Fruit fly (Drosophila melanogaster) whole organism: ENCODE results near the gene CG14551.
A peak's percentile ranks its signal among the peaks of the same experiment; 100 is the strongest.

Experiments used
- CG8478 ChIP-seq: fragments of >200 bp; optimal IDR thresholded peaks from 2 replicates; lab custom pipeline; 2018; ENCODE audit warnings: inconsistent platforms
- Dll ChIP-seq: fragments of >200 bp; optimal IDR thresholded peaks from 2 replicates; lab custom pipeline; 2017
- EcR ChIP-seq, 2 experiments: fragments of >200 bp; optimal IDR thresholded peaks; 2 replicates each; lab custom pipeline; 2017; ENCODE audit warnings: missing biosample characterization in 2 of 2, missing genetic modification characterization in 2 of 2, missing genetic modification reagents in 2 of 2
- pan ChIP-seq: fragments of >200 bp; optimal IDR thresholded peaks from 2 replicates; lab custom pipeline; 2017
- psq ChIP-seq: fragments of >200 bp; optimal IDR thresholded peaks from 2 replicates; lab custom pipeline; 2017
- usp ChIP-seq: fragments of >200 bp; optimal IDR thresholded peaks from 2 replicates; lab custom pipeline; 2017; ENCODE audit warnings: missing biosample characterization, missing genetic modification characterization, mixed read lengths

Gene CG14551

DNA sequence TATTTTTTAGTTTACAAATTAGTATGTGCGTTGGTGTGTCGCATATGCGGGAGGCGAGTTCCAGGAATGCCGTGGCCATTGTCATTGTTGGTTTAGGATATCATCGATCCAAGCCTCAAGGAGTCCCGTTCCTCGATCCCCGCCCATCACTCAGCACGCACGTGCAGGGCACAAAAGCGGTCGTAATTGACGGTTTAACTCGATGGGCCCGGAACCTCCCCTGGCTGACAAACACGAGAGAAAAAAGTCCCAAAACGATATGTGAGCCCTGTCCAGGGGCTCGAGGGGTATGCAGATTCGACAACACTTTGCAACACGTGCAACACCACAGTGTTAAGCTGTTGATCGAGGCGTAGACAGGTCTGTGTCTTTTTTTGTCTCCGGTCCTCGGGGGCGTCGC, 34.9 kb downstream of the CG14551 start:
- no peak for TF ChIP-seq EcR (GFP tag; optimal IDR thresholded peaks at IDR 0.05; lab: Kevin White, UChicago)
- TF ChIP-seq Dll (lab: Kevin White, UChicago), result peak; percentile 1

DNA sequence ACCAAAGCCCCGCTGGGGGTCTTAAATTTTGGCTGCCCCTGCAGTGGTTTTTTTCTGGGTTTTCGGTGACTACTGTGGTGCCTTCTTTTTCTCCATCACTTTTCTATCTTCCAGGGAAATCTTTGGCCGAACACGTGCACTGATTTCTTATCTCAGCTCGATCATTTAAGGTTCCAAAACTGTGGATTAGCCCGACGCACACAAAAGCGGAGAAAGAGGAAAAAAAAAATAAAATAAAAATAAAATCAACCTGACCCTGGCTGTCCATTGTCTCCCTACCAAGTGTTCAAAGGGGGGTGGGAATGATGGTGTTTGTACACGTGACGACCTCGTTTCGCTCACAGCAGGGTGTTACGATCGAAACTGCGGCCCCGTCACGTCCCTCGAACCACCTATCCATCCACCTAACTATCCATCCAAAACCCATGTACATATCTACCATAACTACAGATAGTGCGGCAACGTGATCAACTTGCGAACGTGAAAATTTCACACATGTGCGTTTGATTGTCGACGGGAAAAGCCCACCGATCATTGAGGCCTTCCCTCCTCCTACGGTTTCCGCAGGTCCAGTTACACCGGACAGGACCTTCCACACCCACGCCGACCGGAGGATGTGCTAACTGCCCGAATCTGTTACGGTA, 36.1 kb downstream of the CG14551 start:
- TF ChIP-seq usp (GFP tag; lab: Kevin White, UChicago), result no peak
- no peak for TF ChIP-seq EcR (GFP tag; optimal IDR thresholded peaks at IDR 0.05; lab: Kevin White, UChicago)

DNA sequence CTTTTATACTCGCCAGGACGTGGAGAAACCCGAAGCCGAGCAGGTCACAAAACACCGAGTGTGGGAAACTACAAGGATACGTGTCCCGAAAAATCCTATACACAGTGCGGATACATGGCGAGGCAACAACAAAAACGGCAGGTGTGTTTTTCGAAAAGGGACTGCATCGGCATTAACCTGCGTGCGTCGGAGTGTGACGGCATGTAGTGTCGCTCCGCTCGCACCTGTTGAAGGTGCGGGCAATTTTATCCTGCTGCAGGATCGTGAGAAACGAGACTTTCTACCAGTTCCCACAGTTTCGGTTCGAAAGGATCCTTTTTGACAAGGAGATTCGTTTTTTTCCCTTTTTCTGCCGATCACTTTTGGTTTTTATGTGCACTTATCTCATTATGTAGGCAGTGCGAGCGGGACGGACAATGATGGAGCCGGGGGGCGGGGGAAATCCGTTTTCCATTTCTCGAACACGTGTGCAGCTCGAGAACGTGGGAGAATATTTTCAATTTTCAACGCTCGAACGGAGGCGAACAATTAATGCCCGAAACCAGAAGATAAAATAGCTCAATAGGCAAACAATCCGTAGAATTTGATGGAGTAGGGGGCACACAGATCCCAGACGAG, 38.1 kb downstream of the CG14551 start:
- no peak for TF ChIP-seq usp (GFP tag; lab: Kevin White, UChicago)
- TF ChIP-seq EcR (GFP tag; optimal IDR thresholded peaks at IDR 0.05; lab: Kevin White, UChicago), result no peak
- TF ChIP-seq psq (lab: Kevin White, UChicago), result no peak
- no peak for TF ChIP-seq CG8478
- no peak for TF ChIP-seq Dll (lab: Kevin White, UChicago)
- TF ChIP-seq pan (lab: Kevin White, UChicago), result no peak

DNA sequence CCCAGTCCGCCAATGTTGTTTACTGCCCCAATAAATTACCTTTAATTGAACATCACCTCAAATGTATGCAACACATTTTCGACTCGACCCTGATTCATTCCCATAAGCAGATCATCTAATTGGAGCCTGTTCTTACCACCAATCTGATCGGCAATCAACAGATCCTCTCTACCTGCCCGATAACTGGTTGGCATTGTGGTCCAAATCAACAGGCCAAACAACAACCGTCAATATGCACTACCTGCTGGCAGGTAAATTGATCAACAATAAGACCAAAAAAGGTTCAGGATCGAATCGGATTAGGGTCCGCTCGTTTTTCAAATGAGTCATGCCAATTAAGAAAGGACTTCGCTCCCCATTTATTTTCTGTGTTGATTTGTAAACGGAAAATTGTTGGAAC, 39.6 kb downstream of the CG14551 start:
- TF ChIP-seq EcR (GFP tag; optimal IDR thresholded peaks at IDR 0.05; lab: Kevin White, UChicago) (no peak), pan (lab: Kevin White, UChicago) (no peak), Dll (lab: Kevin White, UChicago) (no peak), usp (GFP tag; lab: Kevin White, UChicago) (no peak), psq (lab: Kevin White, UChicago) (no peak), CG8478 (no peak)

DNA sequence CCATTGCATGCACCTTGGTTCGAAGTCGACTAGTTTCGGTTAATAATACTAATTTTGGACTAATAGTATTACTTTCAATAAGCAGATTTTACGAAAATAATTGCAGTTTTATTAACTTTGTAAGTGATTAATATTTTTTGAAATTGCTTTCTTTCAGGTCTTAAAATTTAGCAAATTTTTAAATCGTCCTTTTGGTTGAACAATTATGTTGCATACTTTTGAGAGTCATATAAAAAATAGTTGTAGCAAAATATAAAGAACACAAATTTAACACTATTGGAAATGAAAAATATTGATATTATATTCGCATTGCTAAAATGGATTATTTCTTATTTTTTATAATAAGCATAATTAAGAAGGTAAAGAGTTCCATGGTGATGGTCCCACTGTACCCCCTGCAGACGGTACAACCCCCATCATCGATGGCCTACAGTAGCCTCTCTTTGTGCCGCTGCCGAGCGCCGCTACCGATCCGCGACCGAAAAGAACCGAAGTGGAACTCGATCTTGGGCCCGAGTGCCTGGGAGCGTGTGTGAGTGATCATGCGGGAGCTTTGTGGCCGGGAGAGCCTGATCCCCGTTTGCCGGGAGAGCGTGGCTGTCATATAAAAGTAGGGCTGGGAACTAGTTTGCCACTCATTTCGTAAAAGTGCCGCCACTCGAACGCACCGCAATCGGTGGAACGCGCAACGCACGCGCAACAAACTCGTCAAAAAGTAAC, 41.5 kb downstream of the CG14551 start:
- no peak for TF ChIP-seq EcR (GFP tag; optimal IDR thresholded peaks at IDR 0.05; lab: Kevin White, UChicago)
- no peak for TF ChIP-seq psq (lab: Kevin White, UChicago)
- peak; percentile 62 for TF ChIP-seq Dll (lab: Kevin White, UChicago)
- TF ChIP-seq pan (lab: Kevin White, UChicago), result no peak
- TF ChIP-seq CG8478, result no peak

DNA sequence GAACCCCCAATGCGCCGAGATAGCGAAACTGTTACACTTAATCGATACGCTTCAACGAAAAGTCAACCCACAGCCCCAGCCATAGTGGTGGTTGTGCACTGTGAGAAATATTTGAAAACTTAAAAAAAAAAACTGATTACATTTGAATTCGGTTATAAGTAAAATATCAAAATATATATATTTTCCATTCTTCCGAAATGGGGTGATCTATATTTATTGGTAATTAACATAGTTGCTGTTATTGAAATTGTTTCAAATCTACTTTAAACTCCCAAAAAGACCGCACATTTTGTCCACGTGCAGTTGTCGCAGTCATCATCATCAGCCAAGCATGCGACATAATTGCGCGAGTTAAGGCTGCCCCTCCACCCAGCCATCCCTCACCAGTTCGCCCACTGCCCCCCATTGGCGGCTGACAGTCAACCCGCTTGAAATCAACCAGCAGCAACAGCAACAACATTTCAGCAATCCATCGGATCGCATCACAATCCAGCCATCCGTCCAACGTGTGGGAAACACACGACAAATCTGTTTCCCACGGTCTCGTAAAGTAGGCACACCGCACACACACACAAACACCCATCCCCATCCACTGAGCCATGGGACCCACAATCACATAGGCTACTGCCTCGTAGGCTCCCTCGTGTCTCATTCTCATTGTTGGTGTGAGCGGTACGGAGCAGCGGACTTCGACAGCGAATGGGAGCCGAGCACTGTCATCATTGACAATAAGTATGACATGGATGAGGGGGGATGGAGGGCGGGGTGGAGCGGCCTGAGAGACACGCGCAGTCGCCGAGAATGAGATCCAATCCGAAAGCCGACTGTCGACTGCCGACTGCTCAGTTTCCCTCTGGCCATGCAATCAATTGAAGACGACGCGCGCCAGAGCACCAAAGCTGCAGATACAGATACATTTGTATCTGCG, 42.3 kb downstream of the CG14551 start:
- TF ChIP-seq Dll (lab: Kevin White, UChicago) (peak; percentile 72), psq (lab: Kevin White, UChicago) (no peak), usp (GFP tag; lab: Kevin White, UChicago) (no peak)

DNA sequence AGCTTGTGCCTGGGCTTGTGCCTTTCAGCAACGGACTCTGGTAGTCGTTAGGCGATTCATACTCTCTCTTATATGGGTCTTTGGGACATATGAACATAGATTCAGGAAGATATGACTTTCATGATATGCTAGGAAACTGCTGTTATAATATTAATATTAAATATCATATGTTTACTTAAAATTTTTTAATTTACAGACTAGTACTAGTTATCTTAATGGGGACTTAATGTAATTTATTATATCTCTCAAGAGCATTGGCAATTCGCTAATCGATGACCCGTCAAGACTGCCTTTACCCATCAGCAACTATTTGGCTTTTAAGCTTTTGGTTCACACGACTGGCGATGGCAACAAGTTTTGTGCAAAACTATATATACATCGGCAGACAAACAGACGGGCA, 43.6 kb downstream of the CG14551 start:
- TF ChIP-seq psq (lab: Kevin White, UChicago), result no peak
- TF ChIP-seq EcR (GFP tag; optimal IDR thresholded peaks at IDR 0.05; lab: Kevin White, UChicago), result no peak
- TF ChIP-seq pan (lab: Kevin White, UChicago), result no peak
- no peak for TF ChIP-seq Dll (lab: Kevin White, UChicago)
- TF ChIP-seq CG8478, result no peak
- no peak for TF ChIP-seq usp (GFP tag; lab: Kevin White, UChicago)

DNA sequence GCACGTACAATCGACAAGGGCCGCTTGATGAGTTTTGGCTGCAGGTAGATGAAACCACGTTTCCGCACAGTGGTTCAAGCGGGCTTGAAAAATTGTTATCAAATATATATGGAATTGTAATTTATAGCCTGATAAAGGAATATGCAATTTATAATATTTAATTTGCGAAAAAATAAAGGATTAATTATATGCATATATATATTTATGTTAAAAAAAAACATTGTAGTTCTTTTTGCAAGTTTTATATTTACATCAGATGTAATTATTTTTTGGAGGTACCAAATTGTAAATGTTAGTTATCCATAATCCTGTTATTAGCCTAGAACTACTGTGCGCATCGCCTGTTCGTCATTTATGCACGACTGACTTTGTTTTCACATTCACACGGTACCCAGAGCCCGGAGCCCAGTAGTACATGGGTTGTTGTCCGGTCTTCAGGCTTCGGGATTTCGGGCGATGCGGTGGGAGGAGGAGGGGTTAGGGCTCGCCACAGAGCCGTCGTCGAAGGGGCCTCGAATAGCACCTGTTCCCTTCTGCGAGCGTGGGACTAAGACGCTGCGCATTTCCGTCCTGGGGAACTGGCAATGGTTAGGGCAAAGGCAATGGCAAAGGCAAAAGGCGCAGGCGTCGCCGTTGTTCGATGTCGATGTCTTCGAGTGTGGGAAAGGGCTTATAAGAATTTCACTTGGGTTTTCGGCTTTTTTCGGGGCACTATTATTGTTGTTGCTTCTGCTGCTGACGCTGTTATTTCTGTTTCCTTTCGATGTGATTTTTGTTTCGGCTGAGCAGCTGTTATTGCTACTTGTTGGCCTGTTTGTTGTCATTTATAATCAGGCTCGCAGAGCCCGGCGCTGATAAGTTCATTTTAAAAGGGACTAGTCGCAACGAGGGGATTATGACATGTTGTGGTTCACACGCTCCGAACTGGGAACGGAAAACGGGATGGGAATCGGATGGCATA, 44.8 kb downstream of the CG14551 start:
- TF ChIP-seq psq (lab: Kevin White, UChicago) (no peak), Dll (lab: Kevin White, UChicago) (no peak), pan (lab: Kevin White, UChicago) (no peak), CG8478 (no peak), EcR (GFP tag; optimal IDR thresholded peaks at IDR 0.05; lab: Kevin White, UChicago) (peak in 1 of 2 experiments; percentile 36)

DNA sequence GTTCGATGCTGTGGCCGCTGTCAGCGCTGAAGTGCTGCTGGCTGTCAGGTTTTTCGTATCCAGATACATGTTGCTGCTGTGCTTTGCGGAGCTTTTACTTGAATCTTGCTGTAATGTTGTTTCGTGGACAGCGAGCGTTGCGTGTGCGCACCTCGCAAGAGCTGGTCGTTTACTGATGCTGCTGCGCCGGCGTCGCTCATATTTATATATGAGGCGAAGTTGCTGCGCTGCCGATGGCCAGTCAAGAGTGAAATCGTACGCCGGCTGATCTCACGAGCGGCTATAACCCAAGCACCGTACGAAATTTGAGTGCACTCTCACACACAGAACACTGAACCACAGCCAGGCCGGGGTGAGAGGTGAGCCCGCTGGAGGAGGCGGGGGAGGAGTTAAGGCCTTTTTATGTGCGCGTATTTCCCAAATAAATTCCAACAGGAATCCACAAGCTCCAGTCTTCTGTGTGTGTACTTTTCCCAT, 45.5 kb downstream of the CG14551 start:
- TF ChIP-seq pan (lab: Kevin White, UChicago), result no peak
- no peak for TF ChIP-seq CG8478
- TF ChIP-seq Dll (lab: Kevin White, UChicago), result peak; percentile 17
- peak in 1 of 2 experiments; percentile 29 for TF ChIP-seq EcR (GFP tag; optimal IDR thresholded peaks at IDR 0.05; lab: Kevin White, UChicago)
- TF ChIP-seq usp (GFP tag; lab: Kevin White, UChicago), result no peak
- no peak for TF ChIP-seq psq (lab: Kevin White, UChicago)

DNA sequence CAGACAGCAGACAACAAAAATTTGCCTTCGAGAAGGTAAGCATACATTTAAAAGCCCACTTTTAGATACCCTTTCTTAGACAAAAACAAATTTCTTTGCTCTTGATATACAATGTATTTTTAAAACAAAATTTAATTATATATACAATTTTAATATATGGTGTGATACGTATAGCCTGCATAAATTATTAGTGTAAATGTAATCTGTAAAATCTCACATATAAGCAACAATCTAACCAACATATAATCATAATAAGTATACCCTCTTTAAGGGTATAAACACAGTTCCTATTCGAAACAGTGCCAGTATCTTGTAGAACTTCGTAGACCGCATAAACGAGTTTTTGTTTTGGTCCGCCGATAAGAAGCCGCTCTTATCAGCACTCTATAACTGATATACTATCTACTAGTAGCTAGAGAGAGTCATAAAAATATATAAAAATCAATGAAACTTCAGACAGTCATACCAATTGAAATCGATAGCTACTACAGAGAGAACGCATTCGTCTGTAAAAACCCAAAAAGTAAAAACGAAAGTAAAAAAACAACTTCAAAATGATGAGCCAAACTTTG, 48.5 kb downstream of the CG14551 start, which contains the start of gene Kaz-m1:
TSS of gene Kaz-m1 (plus strand) at position 460 of the 572 bp plus-strand sequence.
- no peak for TF ChIP-seq CG8478
- no peak for TF ChIP-seq psq (lab: Kevin White, UChicago)
- no peak for TF ChIP-seq Dll (lab: Kevin White, UChicago)
- no peak for TF ChIP-seq pan (lab: Kevin White, UChicago)
- TF ChIP-seq usp (GFP tag; lab: Kevin White, UChicago), result no peak
- TF ChIP-seq EcR (GFP tag; optimal IDR thresholded peaks at IDR 0.05; lab: Kevin White, UChicago), result no peak
